Worm (Caenorhabditis elegans) whole organism, young adult: ENCODE data around the gene mrpl-48.

Source experiments
- B0019.2 ChIP-seq: fragments of 200-800 bp; sonication (Bioruptor generic); conservative IDR thresholded peaks from 2 replicates; pipeline ENCODE4 v1.3.6; 2022; ENCODE audit warnings: missing genetic modification reagents, missing genetic modification characterization, missing compliant biosample characterization
- B0336.3 ChIP-seq: fragments of 200-800 bp; sonication (Bioruptor generic); IDR thresholded peaks from 2 replicates; pipeline ENCODE4 v1.3.6; 2022; ENCODE audit warnings: missing genetic modification characterization, missing compliant biosample characterization
- D2030.7 ChIP-seq: fragments of 200-800 bp; sonication (Bioruptor generic); IDR thresholded peaks from 2 replicates; pipeline ENCODE4 v1.3.6; 2022; ENCODE audit warnings: missing genetic modification reagents, missing genetic modification characterization, missing compliant biosample characterization
- F10E7.11 ChIP-seq: sonication (generic microtip); optimal IDR thresholded peaks from 2 replicates; lab custom pipeline; 2017; ENCODE audit warnings: mild to moderate bottlenecking, missing genetic modification characterization, moderate library complexity, missing compliant biosample characterization
- F33H1.4 ChIP-seq: fragments of 200-800 bp; sonication (Bioruptor generic); IDR thresholded peaks from 2 replicates; pipeline ENCODE4 v1.3.6; 2022; ENCODE audit warnings: missing genetic modification reagents, missing genetic modification characterization, missing compliant biosample characterization
- F37B4.10 ChIP-seq: fragments of 200-800 bp; sonication (Bioruptor generic); IDR thresholded peaks from 2 replicates; pipeline ENCODE4 v1.3.6; 2022; ENCODE audit warnings: missing genetic modification characterization, missing compliant biosample characterization
- F49E8.2 ChIP-seq: sonication (generic microtip); optimal IDR thresholded peaks from 3 replicates; lab custom pipeline; 2017; ENCODE audit warnings: missing genetic modification characterization, mild to moderate bottlenecking, missing compliant biosample characterization, antibody characterized with exemption, moderate library complexity; ENCODE audit not compliant: insufficient read depth
- F55B11.4 ChIP-seq: sonication (generic microtip); optimal IDR thresholded peaks from 2 replicates; lab custom pipeline; 2016; ENCODE audit warnings: missing compliant biosample characterization, missing genetic modification characterization, borderline replicate concordance; ENCODE audit not compliant: insufficient read depth
- K12H6.12 ChIP-seq: fragments of 200-800 bp; sonication (Bioruptor generic); optimal IDR thresholded peaks from 2 replicates; lab custom pipeline; 2018; ENCODE audit warnings: mild to moderate bottlenecking, missing genetic modification characterization, missing compliant biosample characterization
- Y79H2A.3 ChIP-seq: fragments of 200-800 bp; sonication (Bioruptor generic); conservative IDR thresholded peaks from 2 replicates; pipeline ENCODE4 v1.3.6; 2022; ENCODE audit warnings: missing genetic modification reagents, missing genetic modification characterization, missing compliant biosample characterization
- bed-1 ChIP-seq: fragments of 200-800 bp; sonication (Bioruptor generic); IDR thresholded peaks from 2 replicates; pipeline ENCODE4 v1.3.6; 2022; ENCODE audit warnings: missing genetic modification reagents, missing genetic modification characterization, missing compliant biosample characterization
- ceh-40 ChIP-seq: fragments of 200-800 bp; sonication (Bioruptor generic); IDR thresholded peaks from 2 replicates; pipeline ENCODE4 v1.3.6; 2022; ENCODE audit warnings: missing genetic modification characterization, missing compliant biosample characterization
- ceh-58 ChIP-seq: fragments of 200-800 bp; sonication (Bioruptor generic); IDR thresholded peaks from 2 replicates; pipeline ENCODE4 v1.3.6; 2022; ENCODE audit warnings: missing genetic modification characterization, missing compliant biosample characterization
- ceh-79 ChIP-seq: sonication (generic microtip); optimal IDR thresholded peaks from 2 replicates; lab custom pipeline; 2017; ENCODE audit warnings: mild to moderate bottlenecking, missing genetic modification characterization, missing compliant biosample characterization
- egrh-3 ChIP-seq: fragments of 200-800 bp; sonication (Bioruptor generic); IDR thresholded peaks from 2 replicates; pipeline ENCODE4 v1.3.6; 2022; ENCODE audit warnings: missing genetic modification reagents, missing genetic modification characterization, missing compliant biosample characterization
- ekl-4 ChIP-seq: fragments of 200-800 bp; sonication (Bioruptor generic); IDR thresholded peaks from 2 replicates; pipeline ENCODE4 v1.3.6; 2022; ENCODE audit warnings: missing genetic modification reagents, missing genetic modification characterization, missing compliant biosample characterization
- him-1 ChIP-seq: sonication (generic microtip); optimal IDR thresholded peaks from 2 replicates; lab custom pipeline; 2016; ENCODE audit warnings: missing genotype, missing genetic modification reagents, missing genetic modification characterization, missing compliant biosample characterization
- hrde-1 ChIP-seq: sonication (generic microtip); optimal IDR thresholded peaks from 2 replicates; lab custom pipeline; 2016; ENCODE audit warnings: missing genetic modification characterization, mild to moderate bottlenecking, missing compliant biosample characterization, moderate library complexity, missing genotype, missing genetic modification reagents, borderline replicate concordance
- lin-40 ChIP-seq: sonication (generic microtip); optimal IDR thresholded peaks from 2 replicates; lab custom pipeline; 2016; ENCODE audit warnings: missing genetic modification characterization, mild to moderate bottlenecking, missing compliant biosample characterization, missing genotype, missing genetic modification reagents
- lin-54 ChIP-seq: fragments of 200-800 bp; sonication (Bioruptor generic); optimal IDR thresholded peaks from 2 replicates; lab custom pipeline; 2018; ENCODE audit warnings: mild to moderate bottlenecking, missing genetic modification characterization, missing compliant biosample characterization
- lir-1 ChIP-seq: fragments of 200-800 bp; sonication (Bioruptor generic); conservative IDR thresholded peaks from 2 replicates; pipeline ENCODE4 v1.3.6; 2022; ENCODE audit warnings: missing genetic modification reagents, missing genetic modification characterization, missing compliant biosample characterization
- madf-10 ChIP-seq: sonication (generic microtip); optimal IDR thresholded peaks from 2 replicates; lab custom pipeline; 2016; ENCODE audit warnings: mild to moderate bottlenecking, missing genetic modification characterization, missing compliant biosample characterization
- madf-6 ChIP-seq: fragments of 200-800 bp; sonication (Bioruptor generic); IDR thresholded peaks from 2 replicates; pipeline ENCODE4 v1.3.6; 2022; ENCODE audit warnings: missing genetic modification reagents, missing genetic modification characterization, missing compliant biosample characterization
- mxl-1 ChIP-seq: sonication (generic microtip); optimal IDR thresholded peaks from 2 replicates; lab custom pipeline; 2016; ENCODE audit warnings: missing genetic modification characterization, missing compliant biosample characterization
- nfya-1 ChIP-seq: sonication (generic microtip); optimal IDR thresholded peaks from 2 replicates; lab custom pipeline; 2017; ENCODE audit warnings: antibody characterized with exemption, missing compliant biosample characterization, missing genetic modification characterization, borderline replicate concordance; ENCODE audit not compliant: insufficient read depth
- nfyb-1 ChIP-seq: fragments of 200-800 bp; sonication (Bioruptor generic); IDR thresholded peaks from 2 replicates; pipeline ENCODE4 v1.3.6; 2022; ENCODE audit warnings: missing genetic modification reagents, missing genetic modification characterization, missing compliant biosample characterization
- nhr-120 ChIP-seq: fragments of 200-800 bp; sonication (Bioruptor generic); IDR thresholded peaks from 2 replicates; pipeline ENCODE4 v1.3.6; 2022; ENCODE audit warnings: missing genetic modification characterization, missing compliant biosample characterization
- nhr-80 ChIP-seq: sonication (generic microtip); optimal IDR thresholded peaks from 2 replicates; lab custom pipeline; 2016; ENCODE audit warnings: missing genetic modification characterization, missing compliant biosample characterization
- nhr-90 ChIP-seq: sonication (generic microtip); optimal IDR thresholded peaks from 2 replicates; lab custom pipeline; 2016; ENCODE audit warnings: missing genotype, mild to moderate bottlenecking, missing genetic modification characterization, missing compliant biosample characterization
- rcor-1 ChIP-seq: fragments of 200-800 bp; sonication (Bioruptor generic); IDR thresholded peaks from 2 replicates; pipeline ENCODE4 v1.3.6; 2022; ENCODE audit warnings: missing genetic modification reagents, missing genetic modification characterization, missing compliant biosample characterization
- rpc-1 ChIP-seq, 2 experiments: fragments of 150-350 bp in 1 of 2; sonication (generic microtip) in 1 of 2; optimal IDR thresholded peaks; 2 replicates each; lab custom pipeline; 2014 to 2018; ENCODE audit warnings: missing biosample characterization in 1 of 2, missing genetic modification characterization in 1 of 2, missing genetic modification reagents in 1 of 2, missing genotype in 1 of 2
- sdz-38 ChIP-seq: sonication (generic microtip); optimal IDR thresholded peaks from 2 replicates; lab custom pipeline; 2016; ENCODE audit warnings: missing genotype, missing genetic modification characterization, missing compliant biosample characterization
- snpc-1.1 ChIP-seq: sonication (generic microtip); optimal IDR thresholded peaks from 2 replicates; lab custom pipeline; 2017; ENCODE audit warnings: missing genetic modification characterization, mild to moderate bottlenecking, missing compliant biosample characterization, antibody characterized with exemption, moderate library complexity, missing genotype, missing genetic modification reagents; ENCODE audit not compliant: insufficient read depth
- snpc-1.3 ChIP-seq: sonication (generic microtip); optimal IDR thresholded peaks from 2 replicates; lab custom pipeline; 2017; ENCODE audit warnings: missing genetic modification characterization, mild to moderate bottlenecking, missing compliant biosample characterization, antibody characterized with exemption, moderate library complexity, missing genotype, missing genetic modification reagents; ENCODE audit not compliant: insufficient read depth
- snpc-4 ChIP-seq, 5 experiments: fragments of 150-350 bp in 1 of 5; sonication (generic microtip) in 4 of 5; optimal IDR thresholded peaks; 2 replicates each; lab custom pipeline; 2014 to 2018; ENCODE audit warnings: missing genetic modification characterization in 5 of 5, missing biosample characterization in 3 of 5, antibody characterized with exemption in 2 of 5, mild to moderate bottlenecking in 2 of 5, missing compliant biosample characterization in 2 of 5, missing genotype in 2 of 5, moderate library complexity in 2 of 5, missing genetic modification reagents in 1 of 5
- somi-1 ChIP-seq: fragments of 200-800 bp; sonication (Bioruptor generic); optimal IDR thresholded peaks from 2 replicates; lab custom pipeline; 2018; ENCODE audit warnings: mild to moderate bottlenecking, missing genetic modification characterization, missing compliant biosample characterization
- sptf-2 ChIP-seq: fragments of 200-800 bp; sonication (Bioruptor generic); optimal IDR thresholded peaks from 2 replicates; lab custom pipeline; 2018; ENCODE audit warnings: mild to moderate bottlenecking, missing genetic modification characterization, missing compliant biosample characterization
- tbp1 ChIP-seq: fragments of 200-800 bp; sonication (Bioruptor generic); optimal IDR thresholded peaks from 2 replicates; lab custom pipeline; 2018; ENCODE audit warnings: mild to moderate bottlenecking, missing genetic modification characterization, missing compliant biosample characterization
- unc-130 ChIP-seq: sonication (generic microtip); optimal IDR thresholded peaks from 2 replicates; lab custom pipeline; 2016; ENCODE audit warnings: missing genetic modification reagents, missing genetic modification characterization, missing compliant biosample characterization
- xnd-1 ChIP-seq: sonication (generic microtip); optimal IDR thresholded peaks from 2 replicates; lab custom pipeline; 2016; ENCODE audit warnings: missing genotype, missing genetic modification reagents, missing genetic modification characterization, missing compliant biosample characterization
- ztf-18 ChIP-seq: sonication (generic microtip); optimal IDR thresholded peaks from 2 replicates; lab custom pipeline; 2016; ENCODE audit warnings: missing genotype, mild to moderate bottlenecking, missing genetic modification characterization, missing compliant biosample characterization
- ztf-25 ChIP-seq: fragments of 200-800 bp; sonication (Bioruptor generic); IDR thresholded peaks from 2 replicates; pipeline ENCODE4 v1.3.6; 2022; ENCODE audit warnings: missing genetic modification reagents, missing genetic modification characterization, missing compliant biosample characterization
- ztf-28 ChIP-seq: fragments of 200-800 bp; sonication (Bioruptor generic); IDR thresholded peaks from 2 replicates; pipeline ENCODE4 v1.3.6; 2022; ENCODE audit warnings: missing genetic modification reagents, missing genetic modification characterization, missing compliant biosample characterization

The mrpl-48 gene

ce11 chrV:5606255-5606654 lies 12.7 kb downstream of the mrpl-48 start, which contains the start of gene CD4.1 (continued):
- TF ChIP-seq lir-1: no peak
- TF ChIP-seq ceh-40: no peak
- no peak for TF ChIP-seq ceh-58 (GFP tag; lab: Robert Waterston, UW)
- TF ChIP-seq B0336.3 (GFP tag; lab: Robert Waterston, UW): no peak
- no peak for TF ChIP-seq lin-54 (GFP tag; lab: Kevin White, UChicago)

DNA sequence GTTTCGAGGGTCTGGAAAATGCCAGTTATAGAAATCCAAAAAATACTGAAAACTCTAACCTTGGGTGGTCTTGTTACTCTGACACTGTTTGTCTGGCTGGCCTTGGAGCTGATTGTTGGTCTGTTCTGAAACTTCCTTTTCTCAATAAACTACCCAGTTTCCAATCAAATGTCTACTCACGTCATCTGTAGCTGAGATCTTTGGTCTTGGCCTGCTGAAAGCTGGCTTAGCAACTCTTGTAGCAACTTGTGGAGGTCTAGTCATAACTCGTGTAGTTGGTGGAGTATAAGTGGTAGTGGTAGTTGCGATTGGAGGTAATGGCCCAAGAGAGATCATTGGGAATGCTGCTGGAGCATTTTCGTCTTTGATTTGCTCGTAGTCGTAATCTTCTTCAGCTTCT lies 16.7 kb downstream of the mrpl-48 start:
- TF ChIP-seq madf-10: no peak
- TF ChIP-seq snpc-1.3 (tag; lab: Kevin White, UChicago): no peak
- no peak for TF ChIP-seq xnd-1 (tag; lab: Kevin White, UChicago)
- TF ChIP-seq him-1 (tag; lab: Kevin White, UChicago): no peak
- TF ChIP-seq nfyb-1 (GFP tag; lab: Robert Waterston, UW): no peak
- TF ChIP-seq F55B11.4 (tag; lab: Kevin White, UChicago): no peak
- no peak for TF ChIP-seq rcor-1 (GFP tag; lab: Robert Waterston, UW)
- no peak for TF ChIP-seq bed-1 (GFP tag; lab: Robert Waterston, UW)
- TF ChIP-seq ceh-40: no peak
- TF ChIP-seq snpc-1.1: no peak
- no peak for TF ChIP-seq sptf-2 (GFP tag; lab: Kevin White, UChicago)
- TF ChIP-seq madf-6 (GFP tag; lab: Robert Waterston, UW): no peak
- no peak for TF ChIP-seq lin-40 (tag; lab: Kevin White, UChicago)
- no peak for TF ChIP-seq D2030.7 (GFP tag; lab: Robert Waterston, UW)
- no peak for TF ChIP-seq nhr-120 (GFP tag; lab: Robert Waterston, UW)
- TF ChIP-seq ceh-79: no peak
- TF ChIP-seq ztf-18 (tag; lab: Kevin White, UChicago): no peak
- TF ChIP-seq ztf-28 (GFP tag; lab: Robert Waterston, UW): no peak
- no peak for TF ChIP-seq sdz-38 (tag; lab: Kevin White, UChicago)

ce11 chrV:5613109-5613508 lies 19.6 kb downstream of the mrpl-48 start, which contains the start of gene lrpc-1:
Gene lrpc-1 (minus strand): TSS chrV:5613209.
- TF ChIP-seq nfya-1 (no peak), F55B11.4 (tag; lab: Kevin White, UChicago) (no peak), somi-1 (GFP tag; lab: Kevin White, UChicago) (no peak), rpc-1 (optimal IDR thresholded peaks at IDR 0.05; lab: Kevin White, UChicago) (no peak), rpc-1 (tag; optimal IDR thresholded peaks at IDR 0.05; lab: Kevin White, UChicago) (no peak), ekl-4 (GFP tag; lab: Robert Waterston, UW) (no peak), mxl-1 (tag; lab: Kevin White, UChicago) (no peak), unc-130 (GFP tag; lab: Kevin White, UChicago) (no peak), tbp1 (no peak), ztf-25 (no peak), nhr-90 (tag; lab: Kevin White, UChicago) (no peak), F37B4.10 (GFP tag; lab: Robert Waterston, UW) (no peak), F10E7.11 (no peak)

DNA sequence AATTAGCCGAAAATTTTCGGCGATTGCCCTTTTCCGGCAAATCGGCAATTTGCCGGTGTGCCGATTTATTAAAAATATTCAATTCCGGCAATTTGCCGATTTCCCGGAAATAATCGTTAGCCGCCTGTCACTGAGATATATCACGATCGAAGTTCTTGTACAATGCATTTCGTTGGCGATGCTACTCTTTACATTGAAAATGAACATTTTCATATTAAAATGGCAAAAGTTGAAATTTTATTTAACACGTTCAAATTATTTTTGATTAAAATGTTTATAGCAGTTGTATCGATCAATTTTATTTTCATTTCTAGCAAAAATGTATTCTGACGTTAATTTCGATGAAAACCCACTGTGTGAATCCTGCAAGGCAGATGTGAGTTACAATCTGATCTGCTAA lies 21.2 kb downstream of the mrpl-48 start, which contains the start of gene M03E7.3:
M03E7.3 (plus strand) TSS at position 301 of the 400 bp plus-strand sequence.
- TF ChIP-seq bed-1 (GFP tag; lab: Robert Waterston, UW) (no peak), rpc-1 (optimal IDR thresholded peaks at IDR 0.05; lab: Kevin White, UChicago) (no peak), rpc-1 (tag; optimal IDR thresholded peaks at IDR 0.05; lab: Kevin White, UChicago) (no peak), tbp1 (no peak), hrde-1 (no peak), B0019.2 (GFP tag; lab: Robert Waterston, UW) (no peak), snpc-4 (GFP tag; optimal IDR thresholded peaks at IDR 0.05; lab: Kevin White, UChicago) (no peak), snpc-4 (tag; optimal IDR thresholded peaks at IDR 0.05; lab: Kevin White, UChicago) (no peak), B0336.3 (GFP tag; lab: Robert Waterston, UW) (no peak), lir-1 (no peak), F33H1.4 (GFP tag; lab: Robert Waterston, UW) (no peak), nhr-80 (no peak), K12H6.12 (no peak), egrh-3 (GFP tag; lab: Robert Waterston, UW) (no peak), F49E8.2 (tag; lab: Kevin White, UChicago) (no peak), Y79H2A.3 (no peak), xnd-1 (tag; lab: Kevin White, UChicago) (no peak)
